Worm (Caenorhabditis elegans): ENCODE data around the gene F08G12.11.

DNA sequence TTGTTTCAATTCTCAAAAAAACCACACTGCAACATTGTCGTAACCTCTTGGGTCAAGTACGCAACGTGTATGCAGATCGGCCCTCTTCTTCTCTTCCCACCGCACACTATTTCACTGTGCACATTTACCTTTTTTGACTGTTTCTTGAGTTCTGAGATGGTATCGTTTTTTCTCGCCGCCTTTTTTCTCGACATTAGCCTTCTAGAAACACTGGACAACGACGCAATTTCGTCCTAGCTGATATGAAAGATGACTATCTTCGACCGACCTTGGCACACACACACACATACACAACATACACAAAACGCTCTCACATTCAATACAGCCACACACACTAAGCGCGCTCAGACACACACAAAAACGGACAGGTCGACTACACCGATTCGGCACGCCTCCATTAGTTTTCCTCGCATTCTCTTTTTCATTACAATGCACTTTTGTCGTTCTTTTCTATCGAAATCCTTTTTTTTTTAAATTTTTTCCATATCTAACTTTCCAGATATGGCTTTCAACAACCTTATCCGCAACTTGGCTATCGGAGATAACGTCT, 24.1 kb upstream of the F08G12.11 start, which contains the start of gene aco-1:
- TF ChIP-seq lin-54 (GFP tag; optimal IDR thresholded peaks at IDR 0.05) (no peak), egl-44 (GFP tag; IDR thresholded peaks at IDR 0.05) (no peak), athp-1 (tag; optimal IDR thresholded peaks at IDR 0.05) (no peak), F52B5.7 (tag; optimal IDR thresholded peaks at IDR 0.05) (no peak), B0035.1 (tag; optimal IDR thresholded peaks at IDR 0.05) (no peak), T26A5.8 (tag; optimal IDR thresholded peaks at IDR 0.05) (no peak), B0261.1 (tag; optimal IDR thresholded peaks at IDR 0.05) (no peak), ztf-28 (GFP tag; IDR thresholded peaks at IDR 0.05) (no peak), unc-62 (GFP tag; optimal IDR thresholded peaks at IDR 0.05) (no peak)
